Worm (Caenorhabditis elegans) whole organism, midembryonic: ENCODE measurements around the gene gid-2.

Source experiments
- T22C8.4 ChIP-seq: fragments of 200-800 bp; sonication (Bioruptor generic); IDR thresholded peaks from 2 replicates; pipeline ENCODE4 v1.3.6; 2022; ENCODE audit warnings: missing genetic modification characterization, missing compliant biosample characterization
- cog-1 ChIP-seq: sonication (generic microtip); optimal IDR thresholded peaks from 2 replicates; lab custom pipeline; 2016; ENCODE audit warnings: missing genetic modification characterization, missing compliant biosample characterization
- flt-1 ChIP-seq: fragments of 200-800 bp; sonication (Bioruptor generic); IDR thresholded peaks from 2 replicates; pipeline ENCODE4 v1.3.6; 2022; ENCODE audit warnings: missing genetic modification characterization, missing compliant biosample characterization
- klf-2 ChIP-seq: fragments of 200-800 bp; sonication (Bioruptor generic); conservative IDR thresholded peaks from 2 replicates; pipeline ENCODE4 v1.3.6; 2022; ENCODE audit warnings: missing genetic modification reagents, missing genetic modification characterization, missing compliant biosample characterization
- med-1 ChIP-seq: sonication (generic microtip); optimal IDR thresholded peaks from 2 replicates; lab custom pipeline; 2017; ENCODE audit warnings: missing genetic modification characterization, mild to moderate bottlenecking, missing compliant biosample characterization, antibody characterized with exemption, missing genetic modification reagents; ENCODE audit not compliant: insufficient read depth
- ref-1 ChIP-seq: fragments of 200-800 bp; sonication (Bioruptor generic); conservative IDR thresholded peaks from 2 replicates; pipeline ENCODE4 v1.3.6; 2022; ENCODE audit warnings: missing genetic modification reagents, missing genetic modification characterization, missing compliant biosample characterization
- tab-1 ChIP-seq: fragments of 200-800 bp; sonication (Bioruptor generic); IDR thresholded peaks from 2 replicates; pipeline ENCODE4 v1.3.6; 2022; ENCODE audit warnings: missing genetic modification characterization, missing compliant biosample characterization
- ztf-23 ChIP-seq: fragments of 200-800 bp; sonication (Bioruptor generic); IDR thresholded peaks from 2 replicates; pipeline ENCODE4 v1.3.6; 2022; ENCODE audit warnings: missing genetic modification reagents, missing genetic modification characterization, missing compliant biosample characterization
- ztf-29 ChIP-seq: fragments of 200-800 bp; sonication (Bioruptor generic); IDR thresholded peaks from 2 replicates; pipeline ENCODE4 v1.3.6; 2022; ENCODE audit warnings: missing genetic modification reagents, missing genetic modification characterization, missing compliant biosample characterization

Gene gid-2

ce11 chrX:2438857-2439256 lies at the start of gene gid-2:
gid-2 (minus strand) TSS chrX:2438957.
- TF ChIP-seq med-1 (GFP tag; lab: Kevin White, UChicago) (no peak), klf-2 (GFP tag; lab: Robert Waterston, UW) (no peak), tab-1 (GFP tag; lab: Robert Waterston, UW) (no peak), flt-1 (GFP tag; lab: Robert Waterston, UW) (no peak), ztf-29 (GFP tag; lab: Robert Waterston, UW) (no peak), T22C8.4 (GFP tag; lab: Robert Waterston, UW) (no peak), cog-1 (tag; lab: Kevin White, UChicago) (no peak), ref-1 (GFP tag; lab: Robert Waterston, UW) (no peak)

ce11 chrX:2483078-2483477 lies 44.3 kb upstream of the gid-2 start, which contains the start of gene K02E10.4:
K02E10.4 (plus strand) TSS chrX:2483263.
- no peak for TF ChIP-seq ref-1 (GFP tag; lab: Robert Waterston, UW)
- no peak for TF ChIP-seq T22C8.4 (GFP tag; lab: Robert Waterston, UW)
- no peak for TF ChIP-seq med-1 (GFP tag; lab: Kevin White, UChicago)
- TF ChIP-seq tab-1 (GFP tag; lab: Robert Waterston, UW): no peak
- TF ChIP-seq flt-1 (GFP tag; lab: Robert Waterston, UW): no peak
- no peak for TF ChIP-seq cog-1 (tag; lab: Kevin White, UChicago)
- TF ChIP-seq ztf-29 (GFP tag; lab: Robert Waterston, UW): no peak
- TF ChIP-seq ztf-23 (GFP tag; lab: Robert Waterston, UW): no peak
- TF ChIP-seq klf-2 (GFP tag; lab: Robert Waterston, UW): no peak

ce11 chrX:2482622-2483021 lies 43.9 kb upstream of the gid-2 start, which contains the start of gene K02E10.6:
K02E10.6 (minus strand) TSS chrX:2482770.
- TF ChIP-seq tab-1 (GFP tag; lab: Robert Waterston, UW) (no peak), cog-1 (tag; lab: Kevin White, UChicago) (no peak), ztf-23 (GFP tag; lab: Robert Waterston, UW) (no peak), ref-1 (GFP tag; lab: Robert Waterston, UW) (no peak), klf-2 (GFP tag; lab: Robert Waterston, UW) (no peak)

ce11 chrX:2478823-2479222 lies 40.1 kb upstream of the gid-2 start, which contains the start of gene K02E10.5:
K02E10.5 (minus strand) TSS chrX:2478923.
- TF ChIP-seq med-1 (GFP tag; lab: Kevin White, UChicago) (no peak), ztf-29 (GFP tag; lab: Robert Waterston, UW) (no peak), tab-1 (GFP tag; lab: Robert Waterston, UW) (no peak), flt-1 (GFP tag; lab: Robert Waterston, UW) (no peak), klf-2 (GFP tag; lab: Robert Waterston, UW) (no peak), ref-1 (GFP tag; lab: Robert Waterston, UW) (no peak), cog-1 (tag; lab: Kevin White, UChicago) (no peak), ztf-23 (GFP tag; lab: Robert Waterston, UW) (no peak), T22C8.4 (GFP tag; lab: Robert Waterston, UW) (no peak)

- TF ChIP-seq ztf-23 (GFP tag; lab: Robert Waterston, UW) (no peak), med-1 (GFP tag; lab: Kevin White, UChicago) (no peak), ztf-29 (GFP tag; lab: Robert Waterston, UW) (no peak), cog-1 (tag; lab: Kevin White, UChicago) (no peak), klf-2 (GFP tag; lab: Robert Waterston, UW) (no peak), flt-1 (GFP tag; lab: Robert Waterston, UW) (no peak), ref-1 (GFP tag; lab: Robert Waterston, UW) (no peak), tab-1 (GFP tag; lab: Robert Waterston, UW) (no peak), T22C8.4 (GFP tag; lab: Robert Waterston, UW) (no peak)
Observed at ce11 chrX:2475873-2476272, 37.1 kb upstream of the gid-2 start, which contains the start of gene R04B3.3. R04B3.3 (minus strand) TSS chrX:2475973.

ce11 chrX:2473618-2474017 lies 34.9 kb upstream of the gid-2 start, which contains the start of gene R04B3.2:
R04B3.2 (minus strand) TSS chrX:2473718.
- TF ChIP-seq T22C8.4 (GFP tag; lab: Robert Waterston, UW) (no peak), ref-1 (GFP tag; lab: Robert Waterston, UW) (no peak), ztf-23 (GFP tag; lab: Robert Waterston, UW) (no peak), flt-1 (GFP tag; lab: Robert Waterston, UW) (no peak), cog-1 (tag; lab: Kevin White, UChicago) (no peak), klf-2 (GFP tag; lab: Robert Waterston, UW) (no peak), ztf-29 (GFP tag; lab: Robert Waterston, UW) (no peak), med-1 (GFP tag; lab: Kevin White, UChicago) (no peak), tab-1 (GFP tag; lab: Robert Waterston, UW) (no peak)

- no peak for TF ChIP-seq klf-2 (GFP tag; lab: Robert Waterston, UW)
Observed at ce11 chrX:2471303-2471702, 32.5 kb upstream of the gid-2 start, which contains the start of gene R04B3.1. R04B3.1 (minus strand) TSS chrX:2471403.

ce11 chrX:2464064-2464463 lies 25.3 kb upstream of the gid-2 start:
- no peak for TF ChIP-seq ztf-29 (GFP tag; lab: Robert Waterston, UW)
- no peak for TF ChIP-seq med-1 (GFP tag; lab: Kevin White, UChicago)
- TF ChIP-seq klf-2 (GFP tag; lab: Robert Waterston, UW): no peak
- no peak for TF ChIP-seq T22C8.4 (GFP tag; lab: Robert Waterston, UW)
- TF ChIP-seq flt-1 (GFP tag; lab: Robert Waterston, UW): no peak
- TF ChIP-seq ztf-23 (GFP tag; lab: Robert Waterston, UW): no peak
- no peak for TF ChIP-seq cog-1 (tag; lab: Kevin White, UChicago)
- TF ChIP-seq ref-1 (GFP tag; lab: Robert Waterston, UW): no peak

ce11 chrX:2461742-2462141 lies 23.0 kb upstream of the gid-2 start:
- no peak for TF ChIP-seq ref-1 (GFP tag; lab: Robert Waterston, UW)
- TF ChIP-seq cog-1 (tag; lab: Kevin White, UChicago): no peak
- TF ChIP-seq tab-1 (GFP tag; lab: Robert Waterston, UW): no peak
- no peak for TF ChIP-seq klf-2 (GFP tag; lab: Robert Waterston, UW)
- no peak for TF ChIP-seq flt-1 (GFP tag; lab: Robert Waterston, UW)
- no peak for TF ChIP-seq ztf-23 (GFP tag; lab: Robert Waterston, UW)
- TF ChIP-seq ztf-29 (GFP tag; lab: Robert Waterston, UW): no peak
- TF ChIP-seq T22C8.4 (GFP tag; lab: Robert Waterston, UW): no peak
- no peak for TF ChIP-seq med-1 (GFP tag; lab: Kevin White, UChicago)
